Fruit fly (Drosophila melanogaster): ENCODE measurements around the gene CG33986.

DNA sequence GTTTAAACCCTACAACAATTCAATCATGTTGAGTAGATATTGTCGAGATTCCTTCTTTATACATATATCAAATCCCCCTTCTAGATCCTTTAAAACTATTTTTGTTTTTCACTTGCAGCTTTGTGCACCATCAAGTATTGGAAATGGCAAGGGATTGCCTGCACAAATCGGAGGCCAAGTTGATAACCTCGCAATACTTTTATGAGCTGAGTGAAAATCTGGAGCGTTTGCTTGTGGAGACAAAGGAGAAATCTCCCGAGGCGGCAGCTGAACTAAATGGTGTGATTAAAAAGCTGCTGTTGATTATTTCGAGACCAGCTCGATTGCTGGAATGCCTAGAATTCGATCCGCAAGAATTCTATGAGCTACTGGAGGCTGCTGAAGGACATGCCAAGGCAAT is 45.5 kb upstream of the CG33986 start:
- TF ChIP-seq CG6163 (GFP tag; IDR thresholded peaks at IDR 0.05), result no peak
- TF ChIP-seq CG6854 (GFP tag; optimal IDR thresholded peaks at IDR 0.05), result no peak

Data from whole organism, prepupa.